Worm (Caenorhabditis elegans): ENCODE measurements around the gene pfd-4.
"Not testable (repeated sequence)": the region's sequence is repeated elsewhere in the genome, so short reads cannot be mapped to it uniquely, and the experiment has no call there.

DNA sequence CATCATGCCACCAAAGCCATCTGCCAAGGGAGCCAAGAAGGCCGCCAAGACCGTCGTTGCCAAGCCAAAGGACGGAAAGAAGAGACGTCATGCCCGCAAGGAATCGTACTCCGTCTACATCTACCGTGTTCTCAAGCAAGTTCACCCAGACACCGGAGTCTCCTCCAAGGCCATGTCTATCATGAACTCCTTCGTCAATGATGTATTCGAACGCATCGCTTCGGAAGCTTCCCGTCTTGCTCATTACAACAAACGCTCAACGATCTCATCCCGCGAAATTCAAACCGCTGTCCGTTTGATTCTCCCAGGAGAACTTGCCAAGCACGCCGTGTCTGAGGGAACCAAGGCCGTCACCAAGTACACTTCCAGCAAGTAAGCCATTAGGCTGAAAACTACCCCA is 9.7 kb downstream of the pfd-4 start, which contains the start of gene his-48:
- not testable (repeated sequence) for TF ChIP-seq unc-62 (GFP tag; optimal IDR thresholded peaks at IDR 0.05); F37B4.10 (GFP tag; IDR thresholded peaks at IDR 0.05); snpc-4 (GFP tag; optimal IDR thresholded peaks at IDR 0.05); snpc-4 (tag; optimal IDR thresholded peaks at IDR 0.05); egl-18 (GFP tag; IDR thresholded peaks at IDR 0.05); ama-1 (optimal IDR thresholded peaks at IDR 0.05); ama-1 (GFP tag; optimal IDR thresholded peaks at IDR 0.05); unc-130 (GFP tag; optimal IDR thresholded peaks at IDR 0.05); pha-4 (tag; optimal IDR thresholded peaks at IDR 0.05); fkh-3 (tag; optimal IDR thresholded peaks at IDR 0.05); ZK185.1 (tag; optimal IDR thresholded peaks at IDR 0.05; ENCODE audit: poor library complexity, severe bottlenecking)
